Worm (Caenorhabditis elegans) whole organism, L1 larva: ENCODE data around the gene C25E10.12.

ENCODE experiments used
- aly-2 ChIP-seq: fragments of 150-350 bp; optimal IDR thresholded peaks from 2 replicates; lab custom pipeline; 2014; ENCODE audit warnings: missing biosample characterization, missing genetic modification characterization
- ama-1 ChIP-seq: fragments of 150-350 bp; optimal IDR thresholded peaks from 2 replicates; lab custom pipeline; 2014
- elt-3 ChIP-seq, 6 experiments: fragments of 150-350 bp in 1 of 6; sonication (generic microtip); optimal IDR thresholded peaks; 2 replicates each; lab custom pipeline; 2017 to 2018; ENCODE audit warnings: missing biosample characterization in 6 of 6, missing genetic modification characterization in 6 of 6, inconsistent platforms in 1 of 6
- grh-1 ChIP-seq: fragments of 200-800 bp; sonication (Bioruptor generic); IDR thresholded peaks from 2 replicates; pipeline ENCODE4 v1.3.6; 2022; ENCODE audit warnings: missing genetic modification reagents, missing genetic modification characterization, missing compliant biosample characterization
- lsy-2 ChIP-seq, 2 experiments: fragments of 150-350 bp; optimal IDR thresholded peaks; 2 replicates each; lab custom pipeline; 2014; ENCODE audit warnings: missing biosample characterization in 2 of 2, missing genetic modification characterization in 2 of 2
- nhr-11 ChIP-seq: fragments of 150-350 bp; optimal IDR thresholded peaks from 2 replicates; lab custom pipeline; 2014; ENCODE audit warnings: missing biosample characterization, missing genetic modification characterization
- nhr-237 ChIP-seq: fragments of 150-350 bp; optimal IDR thresholded peaks from 2 replicates; lab custom pipeline; 2014; ENCODE audit warnings: missing biosample characterization, missing genetic modification characterization
- nhr-77 ChIP-seq: fragments of 150-350 bp; optimal IDR thresholded peaks from 2 replicates; lab custom pipeline; 2014; ENCODE audit warnings: missing biosample characterization, missing genetic modification characterization
- pqm-1 ChIP-seq: sonication (generic microtip); optimal IDR thresholded peaks from 3 replicates; lab custom pipeline; 2017; ENCODE audit warnings: missing biosample characterization, missing genetic modification characterization
- ztf-11 ChIP-seq, 2 experiments: sonication (generic microtip); optimal IDR thresholded peaks; 2 replicates each; lab custom pipeline; 2016 to 2017; ENCODE audit warnings: missing genetic modification characterization in 2 of 2, missing biosample characterization in 1 of 2, missing compliant biosample characterization in 1 of 2

- TF ChIP-seq ztf-11 (tag; optimal IDR thresholded peaks at IDR 0.05; lab: Kevin White, UChicago) (no peak), nhr-77 (tag; lab: Kevin White, UChicago) (no peak), grh-1 (GFP tag; lab: Robert Waterston, UW) (no peak), pqm-1 (tag; lab: Kevin White, UChicago) (no peak), ama-1 (no peak), nhr-11 (tag; lab: Kevin White, UChicago) (no peak), aly-2 (tag; lab: Kevin White, UChicago) (no peak), lsy-2 (tag; optimal IDR thresholded peaks at IDR 0.05; lab: Kevin White, UChicago) (no peak), nhr-237 (no peak), elt-3 (tag; optimal IDR thresholded peaks at IDR 0.05; lab: Kevin White, UChicago) (no peak)
Observed at ce11 chrV:9076273-9076672, 14.0 kb upstream of the C25E10.12 start, which contains the start of gene T27E4.7.
